Worm (Caenorhabditis elegans) whole organism, mixed stage, embryonic: Measurements from ENCODE around the gene ccdc-47.

Experiments used
- bed-3 ChIP-seq: fragments of 200-800 bp; sonication (Bioruptor generic); optimal IDR thresholded peaks from 3 replicates; lab custom pipeline; 2018; ENCODE audit warnings: mild to moderate bottlenecking, missing genetic modification characterization, moderate library complexity, missing compliant biosample characterization
- blmp-1 ChIP-seq: fragments of 150-350 bp; optimal IDR thresholded peaks from 2 replicates; lab custom pipeline; 2014; ENCODE audit warnings: missing biosample characterization, missing genetic modification characterization
- ceh-83 ChIP-seq: fragments of 200-800 bp; sonication (Bioruptor generic); optimal IDR thresholded peaks from 2 replicates; lab custom pipeline; 2018; ENCODE audit warnings: mild to moderate bottlenecking, missing genetic modification characterization, missing compliant biosample characterization
- ces-1 ChIP-seq: fragments of 150-350 bp; optimal IDR thresholded peaks from 2 replicates; lab custom pipeline; 2014; ENCODE audit warnings: missing biosample characterization, missing genetic modification reagents, missing genetic modification characterization
- cnd-1 ChIP-seq: fragments of 200-800 bp; sonication (Bioruptor generic); optimal IDR thresholded peaks from 2 replicates; lab custom pipeline; 2018; ENCODE audit warnings: mild to moderate bottlenecking, missing genetic modification characterization, missing compliant biosample characterization
- drap-1 ChIP-seq: fragments of 200-800 bp; sonication (Bioruptor generic); optimal IDR thresholded peaks from 3 replicates; lab custom pipeline; 2018; ENCODE audit warnings: mild to moderate bottlenecking, missing genetic modification characterization, missing compliant biosample characterization
- elt-1 ChIP-seq: sonication (generic microtip); optimal IDR thresholded peaks from 2 replicates; lab custom pipeline; 2017; ENCODE audit warnings: missing genetic modification characterization, mild to moderate bottlenecking, missing compliant biosample characterization, antibody characterized with exemption, moderate library complexity, borderline replicate concordance; ENCODE audit not compliant: insufficient read depth
- elt-3 ChIP-seq: fragments of 150-350 bp; optimal IDR thresholded peaks from 2 replicates; lab custom pipeline; 2014; ENCODE audit warnings: missing biosample characterization, missing genetic modification characterization
- flh-1 ChIP-seq: fragments of 200-800 bp; sonication (Bioruptor generic); optimal IDR thresholded peaks from 2 replicates; lab custom pipeline; 2018; ENCODE audit warnings: mild to moderate bottlenecking, missing genetic modification characterization, moderate library complexity, missing compliant biosample characterization
- ham-2 ChIP-seq: fragments of 200-800 bp; sonication (Bioruptor generic); optimal IDR thresholded peaks from 2 replicates; lab custom pipeline; 2018; ENCODE audit warnings: mild to moderate bottlenecking, missing genetic modification characterization, missing compliant biosample characterization
- hlh-1 ChIP-seq: fragments of 150-350 bp; optimal IDR thresholded peaks from 2 replicates; lab custom pipeline; 2014; ENCODE audit warnings: missing biosample characterization, missing genetic modification reagents, missing genetic modification characterization
- lin-32 ChIP-seq: fragments of 200-800 bp; sonication (Bioruptor generic); optimal IDR thresholded peaks from 2 replicates; lab custom pipeline; 2018; ENCODE audit warnings: mild to moderate bottlenecking, missing genetic modification characterization, missing compliant biosample characterization
- mep-1 ChIP-seq: fragments of 150-350 bp; optimal IDR thresholded peaks from 2 replicates; lab custom pipeline; 2017; ENCODE audit warnings: missing biosample characterization, missing genetic modification reagents, missing genetic modification characterization, inconsistent platforms
- nhr-12 ChIP-seq: fragments of 150-350 bp; optimal IDR thresholded peaks from 2 replicates; lab custom pipeline; 2014; ENCODE audit warnings: missing biosample characterization, missing genetic modification characterization
- nhr-2 ChIP-seq: fragments of 150-350 bp; optimal IDR thresholded peaks from 2 replicates; lab custom pipeline; 2014; ENCODE audit warnings: missing biosample characterization, missing genetic modification characterization
- nhr-237 ChIP-seq: fragments of 150-350 bp; optimal IDR thresholded peaks from 2 replicates; lab custom pipeline; 2014; ENCODE audit warnings: missing biosample characterization, missing genetic modification characterization
- pha-4 ChIP-seq: fragments of 150-350 bp; optimal IDR thresholded peaks from 2 replicates; lab custom pipeline; 2018; ENCODE audit warnings: missing biosample characterization, missing genetic modification reagents, missing genetic modification characterization
- sem-2 ChIP-seq: fragments of 200-800 bp; sonication (Bioruptor generic); optimal IDR thresholded peaks from 2 replicates; lab custom pipeline; 2018; ENCODE audit warnings: mild to moderate bottlenecking, missing genetic modification characterization, missing compliant biosample characterization
- sptf-1 ChIP-seq: sonication (generic microtip); optimal IDR thresholded peaks from 2 replicates; lab custom pipeline; 2017; ENCODE audit warnings: mild to moderate bottlenecking, missing genetic modification characterization, moderate library complexity, missing compliant biosample characterization
- tbx-8 ChIP-seq: fragments of 200-800 bp; sonication (Bioruptor generic); optimal IDR thresholded peaks from 2 replicates; lab custom pipeline; 2018; ENCODE audit warnings: mild to moderate bottlenecking, missing genetic modification characterization, moderate library complexity, missing compliant biosample characterization
- unc-120 ChIP-seq: sonication (generic microtip); optimal IDR thresholded peaks from 2 replicates; lab custom pipeline; 2017; ENCODE audit warnings: missing genetic modification characterization, missing compliant biosample characterization; ENCODE audit not compliant: poor library complexity, severe bottlenecking
- unc-39 ChIP-seq: fragments of 150-350 bp; optimal IDR thresholded peaks from 2 replicates; lab custom pipeline; 2014; ENCODE audit warnings: missing biosample characterization, missing genetic modification characterization
- zip-8 ChIP-seq: fragments of 150-350 bp; optimal IDR thresholded peaks from 2 replicates; lab custom pipeline; 2014; ENCODE audit warnings: missing biosample characterization, missing genetic modification characterization
- ztf-11 ChIP-seq: fragments of 150-350 bp; optimal IDR thresholded peaks from 2 replicates; lab custom pipeline; 2014; ENCODE audit warnings: missing biosample characterization, missing genetic modification characterization

ccdc-47 gene

DNA sequence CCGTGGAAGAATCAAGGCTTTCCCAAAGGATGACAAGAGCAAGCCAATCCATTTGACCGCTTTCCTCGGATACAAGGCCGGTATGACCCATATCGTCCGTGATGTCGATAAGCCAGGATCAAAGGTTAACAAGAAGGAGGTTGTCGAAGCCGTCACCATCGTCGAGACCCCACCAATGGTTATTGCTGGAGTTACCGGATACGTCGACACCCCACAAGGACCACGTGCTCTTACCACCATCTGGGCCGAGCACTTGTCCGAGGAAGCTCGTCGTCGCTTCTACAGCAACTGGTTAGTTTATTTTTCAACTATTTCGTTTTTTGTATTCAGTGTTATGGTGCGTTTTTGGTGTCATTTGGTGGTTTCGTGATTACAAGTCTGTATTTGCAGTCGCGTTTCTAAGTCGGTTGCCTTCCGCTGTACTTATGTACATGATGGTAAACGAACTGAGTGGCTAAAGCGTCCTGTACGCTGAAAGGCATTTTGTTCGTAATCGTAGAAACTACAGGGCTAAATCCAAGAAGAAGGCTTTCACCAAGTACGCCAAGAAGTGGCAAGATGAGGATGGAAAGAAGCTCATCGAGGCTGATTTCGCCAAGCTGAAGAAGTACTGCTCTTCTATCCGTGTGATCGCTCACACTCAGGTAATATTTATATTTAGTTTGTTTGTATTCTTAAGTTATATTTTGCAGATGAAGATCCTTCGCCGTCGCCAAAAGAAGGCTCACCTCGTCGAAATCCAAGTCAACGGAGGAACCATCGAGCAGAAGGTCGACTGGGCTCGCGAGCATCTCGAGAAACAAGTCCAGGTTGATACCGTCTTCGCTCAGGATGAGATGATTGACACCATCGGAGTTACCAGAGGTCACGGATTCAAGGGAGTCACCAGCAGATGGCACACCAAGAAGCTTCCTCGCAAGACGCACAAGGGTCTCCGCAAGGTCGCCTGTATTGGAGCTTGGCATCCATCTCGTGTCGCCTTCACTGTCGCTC is 48.5 kb upstream of the ccdc-47 start:
- no peak for TF ChIP-seq zip-8 (tag; lab: Kevin White, UChicago)
- no peak for TF ChIP-seq tbx-8 (GFP tag; lab: Kevin White, UChicago)
- TF ChIP-seq elt-3 (tag; lab: Kevin White, UChicago) = no peak
- no peak for TF ChIP-seq blmp-1 (tag; lab: Kevin White, UChicago)
- no peak for TF ChIP-seq nhr-12 (tag; lab: Kevin White, UChicago)
- TF ChIP-seq ceh-83 (GFP tag; lab: Kevin White, UChicago) = no peak
- TF ChIP-seq hlh-1 (tag; lab: Kevin White, UChicago) = no peak
- no peak for TF ChIP-seq nhr-237 (tag; lab: Kevin White, UChicago)
- TF ChIP-seq ham-2 (GFP tag; lab: Kevin White, UChicago) = no peak
- no peak for TF ChIP-seq drap-1 (GFP tag; lab: Kevin White, UChicago)
- no peak for TF ChIP-seq unc-120 (tag; lab: Kevin White, UChicago)
- no peak for TF ChIP-seq flh-1 (GFP tag; lab: Kevin White, UChicago)
- no peak for TF ChIP-seq mep-1 (tag; lab: Kevin White, UChicago)

DNA sequence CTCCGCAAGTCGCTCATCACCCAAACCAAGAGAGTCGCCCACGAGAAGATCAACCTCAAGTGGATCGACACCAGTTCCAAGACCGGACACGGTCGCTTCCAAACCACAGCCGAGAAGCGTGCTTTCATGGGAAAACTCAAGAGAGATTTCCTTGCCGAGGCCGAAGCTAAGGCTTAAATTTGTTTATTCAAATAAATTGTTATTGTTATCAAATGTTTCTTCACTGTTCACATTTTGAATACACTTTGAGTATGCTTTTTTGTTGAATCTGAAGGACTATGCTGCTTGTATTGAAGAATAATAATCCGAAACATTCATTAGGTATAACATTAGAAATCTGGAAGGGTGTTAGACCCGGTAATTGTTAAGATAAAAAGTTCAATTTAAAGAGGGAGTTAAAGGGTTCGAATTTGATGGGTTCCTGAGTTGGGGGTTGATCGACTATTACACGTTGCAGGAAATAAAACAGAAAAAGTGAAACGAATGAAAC is 47.4 kb upstream of the ccdc-47 start:
- TF ChIP-seq drap-1 (GFP tag; lab: Kevin White, UChicago) (no peak), unc-39 (peak; percentile 30), unc-120 (tag; lab: Kevin White, UChicago) (no peak), flh-1 (GFP tag; lab: Kevin White, UChicago) (no peak), cnd-1 (tag; lab: Kevin White, UChicago) (no peak), elt-1 (tag; lab: Kevin White, UChicago) (no peak), bed-3 (no peak)

DNA sequence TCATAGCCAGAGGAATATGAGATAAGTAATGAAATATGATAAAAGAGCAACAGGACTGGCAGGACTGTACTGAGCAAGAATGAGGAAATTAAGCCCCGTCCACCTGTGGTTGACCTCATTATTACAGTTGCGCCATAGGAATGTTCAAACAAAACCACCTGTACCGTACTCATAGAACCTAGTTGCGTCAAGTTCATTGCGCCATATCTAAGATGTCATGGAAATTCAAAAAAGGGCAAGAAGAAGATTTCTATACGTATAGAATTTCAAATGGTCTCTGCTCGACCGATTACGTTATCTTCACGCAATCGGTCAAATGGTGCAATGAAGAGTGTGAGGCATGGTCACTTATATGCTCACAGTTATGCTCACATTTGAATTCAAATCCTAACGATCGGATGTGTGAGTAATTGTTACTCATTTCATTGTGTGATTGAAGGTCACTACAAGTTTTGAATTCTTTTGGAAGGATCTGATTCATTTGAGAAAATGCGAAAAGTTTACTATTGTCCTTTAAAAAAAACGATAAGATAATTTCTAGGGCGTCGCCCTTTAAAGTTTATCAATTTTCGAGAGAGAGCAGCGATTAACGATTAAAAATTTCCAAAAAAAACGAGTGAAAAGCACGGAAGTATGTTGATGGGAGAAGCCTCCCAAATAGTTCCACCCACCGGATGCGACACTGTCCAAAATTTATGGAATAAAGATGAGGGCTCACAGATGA is 44.8 kb upstream of the ccdc-47 start:
- no peak for TF ChIP-seq lin-32 (GFP tag; lab: Kevin White, UChicago)
- no peak for TF ChIP-seq nhr-237 (tag; lab: Kevin White, UChicago)
- TF ChIP-seq nhr-2 (tag; lab: Kevin White, UChicago) = peak; percentile 100
- TF ChIP-seq zip-8 (tag; lab: Kevin White, UChicago) = peak; percentile 79
- TF ChIP-seq sem-2 (GFP tag; lab: Kevin White, UChicago) = no peak
- TF ChIP-seq drap-1 (GFP tag; lab: Kevin White, UChicago) = no peak
- TF ChIP-seq, all 35 proteins: peak for 2

ce11 chrIII:3872978-3873377 is 43.8 kb upstream of the ccdc-47 start:
- TF ChIP-seq unc-39 = no peak
- no peak for TF ChIP-seq zip-8 (tag; lab: Kevin White, UChicago)
- TF ChIP-seq ham-2 (GFP tag; lab: Kevin White, UChicago) = no peak
- no peak for TF ChIP-seq elt-3 (tag; lab: Kevin White, UChicago)
- TF ChIP-seq bed-3 = no peak
- no peak for TF ChIP-seq flh-1 (GFP tag; lab: Kevin White, UChicago)
- TF ChIP-seq sem-2 (GFP tag; lab: Kevin White, UChicago) = no peak
- no peak for TF ChIP-seq ztf-11 (tag; lab: Kevin White, UChicago)
- TF ChIP-seq ces-1 (GFP tag; lab: Kevin White, UChicago) = no peak
- TF ChIP-seq nhr-237 (tag; lab: Kevin White, UChicago) = no peak

DNA sequence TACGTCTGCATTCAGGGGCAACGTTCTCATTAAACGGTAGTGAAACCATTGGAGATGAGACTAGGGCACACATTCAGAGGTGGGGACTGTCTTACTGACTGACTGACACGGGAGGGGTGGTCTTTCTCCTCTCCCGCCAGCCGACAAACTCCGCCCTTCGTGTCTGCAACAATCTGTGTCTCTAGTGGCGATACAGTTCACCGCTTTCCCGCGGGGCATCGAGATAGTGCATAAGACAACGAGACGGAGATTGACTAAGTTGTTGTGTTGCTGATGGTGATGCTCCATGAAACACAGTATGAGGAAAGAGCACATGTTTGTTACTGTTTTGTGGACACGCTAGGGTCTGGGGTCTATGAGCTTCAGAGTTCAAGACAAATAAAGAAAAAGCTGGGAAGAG is 43.3 kb upstream of the ccdc-47 start:
- TF ChIP-seq pha-4 = peak; percentile 5
- TF ChIP-seq nhr-12 (tag; lab: Kevin White, UChicago) = no peak
- TF ChIP-seq zip-8 (tag; lab: Kevin White, UChicago) = no peak
- no peak for TF ChIP-seq sptf-1 (tag; lab: Kevin White, UChicago)

DNA sequence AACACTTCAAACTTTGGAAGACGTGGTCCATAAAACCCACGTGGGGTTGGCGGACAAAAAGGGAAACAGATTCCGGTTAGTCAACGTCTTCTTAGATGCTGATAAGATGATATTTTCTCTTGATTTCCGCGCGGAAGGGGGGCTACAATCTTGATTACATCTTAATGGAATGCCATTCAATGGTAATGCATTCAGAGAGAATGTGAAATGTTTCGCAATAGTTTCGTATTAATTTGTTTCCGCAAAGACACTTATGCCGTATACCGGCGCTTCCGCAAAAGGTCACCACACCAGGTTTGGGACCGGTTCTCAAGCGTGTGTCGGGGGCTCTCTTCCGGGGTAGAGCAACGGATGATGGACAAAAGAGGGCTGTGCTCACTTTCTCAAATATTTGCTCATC is 42.3 kb upstream of the ccdc-47 start:
- TF ChIP-seq elt-1 (tag; lab: Kevin White, UChicago) (peak; percentile 43), sptf-1 (tag; lab: Kevin White, UChicago) (no peak), elt-3 (tag; lab: Kevin White, UChicago) (peak; percentile 68)
- TF ChIP-seq, all 35 proteins: peak for 2
